Worm (Caenorhabditis elegans) whole organism, L3 larva: ENCODE results near the gene irld-29.
"Not testable (repeated sequence)": the region's sequence is repeated elsewhere in the genome, so short reads cannot be mapped to it uniquely, and the experiment has no call there.

ENCODE experiments used
- R02D3.7 ChIP-seq: fragments of 150-350 bp; optimal IDR thresholded peaks from 2 replicates; lab custom pipeline; 2014; ENCODE audit warnings: missing biosample characterization, missing genetic modification characterization
- ama-1 ChIP-seq: fragments of 150-350 bp; optimal IDR thresholded peaks from 2 replicates; lab custom pipeline; 2018
- ceh-16 ChIP-seq: sonication (generic microtip); optimal IDR thresholded peaks from 2 replicates; lab custom pipeline; 2017; ENCODE audit warnings: missing biosample characterization, missing genetic modification characterization
- ceh-28 ChIP-seq: fragments of 150-350 bp; optimal IDR thresholded peaks from 2 replicates; lab custom pipeline; 2014; ENCODE audit warnings: missing biosample characterization, missing genetic modification reagents, missing genetic modification characterization
- daf-12 ChIP-seq: fragments of 150-350 bp; optimal IDR thresholded peaks from 2 replicates; lab custom pipeline; 2014; ENCODE audit warnings: missing biosample characterization, missing genetic modification reagents, missing genetic modification characterization
- egl-27 ChIP-seq: sonication (generic microtip); optimal IDR thresholded peaks from 4 replicates; lab custom pipeline; 2017; ENCODE audit warnings: missing biosample characterization, missing genetic modification reagents, missing genetic modification characterization
- egl-5 ChIP-seq: fragments of 150-350 bp; optimal IDR thresholded peaks from 2 replicates; lab custom pipeline; 2017; ENCODE audit warnings: missing biosample characterization, missing genetic modification reagents, missing genetic modification characterization, inconsistent platforms
- elt-2 ChIP-seq: sonication (generic microtip); optimal IDR thresholded peaks from 2 replicates; lab custom pipeline; 2016; ENCODE audit warnings: missing genetic modification reagents, mild to moderate bottlenecking, missing genetic modification characterization, missing compliant biosample characterization
- elt-3 ChIP-seq, 3 experiments: fragments of 150-350 bp in 1 of 3; sonication (generic microtip) in 2 of 3; optimal IDR thresholded peaks; 2 replicates in 2 of 3; 4 replicates in 1 of 3; lab custom pipeline; 2014 to 2017; ENCODE audit warnings: missing biosample characterization in 3 of 3, missing genetic modification characterization in 3 of 3
- eor-1 ChIP-seq, 2 experiments: fragments of 150-350 bp; optimal IDR thresholded peaks; 2 replicates each; lab custom pipeline; 2014 to 2018; ENCODE audit warnings: missing biosample characterization in 2 of 2, missing genetic modification characterization in 2 of 2
- fkh-10 ChIP-seq: sonication (generic microtip); optimal IDR thresholded peaks from 2 replicates; lab custom pipeline; 2017; ENCODE audit warnings: missing biosample characterization, missing genetic modification reagents, missing genetic modification characterization
- fkh-2 ChIP-seq: fragments of 150-350 bp; optimal IDR thresholded peaks from 2 replicates; lab custom pipeline; 2014; ENCODE audit warnings: missing biosample characterization, missing genetic modification reagents, missing genetic modification characterization
- hmg-11 ChIP-seq: sonication (generic microtip); optimal IDR thresholded peaks from 2 replicates; lab custom pipeline; 2016; ENCODE audit warnings: missing genetic modification characterization, missing compliant biosample characterization
- jun-1 ChIP-seq: fragments of 150-350 bp; optimal IDR thresholded peaks from 2 replicates; lab custom pipeline; 2014; ENCODE audit warnings: missing biosample characterization, missing genetic modification reagents, missing genetic modification characterization
- lsy-12 ChIP-seq: sonication (generic microtip); optimal IDR thresholded peaks from 2 replicates; lab custom pipeline; 2016; ENCODE audit warnings: mild to moderate bottlenecking, missing genetic modification characterization, missing compliant biosample characterization
- mdl-1 ChIP-seq: fragments of 150-350 bp; optimal IDR thresholded peaks from 2 replicates; lab custom pipeline; 2014; ENCODE audit warnings: missing biosample characterization, missing genetic modification characterization
- mml-1 ChIP-seq: fragments of 150-350 bp; sonication (generic microtip); optimal IDR thresholded peaks from 3 replicates; lab custom pipeline; 2014; ENCODE audit warnings: missing biosample characterization, missing genetic modification characterization
- nfya-1 ChIP-seq: sonication (generic microtip); optimal IDR thresholded peaks from 2 replicates; lab custom pipeline; 2017; ENCODE audit warnings: missing genetic modification characterization, mild to moderate bottlenecking, missing compliant biosample characterization, antibody characterized with exemption, moderate library complexity; ENCODE audit not compliant: insufficient read depth
- nhr-11 ChIP-seq: fragments of 150-350 bp; optimal IDR thresholded peaks from 2 replicates; lab custom pipeline; 2014; ENCODE audit warnings: missing biosample characterization, missing genetic modification characterization
- nhr-23 ChIP-seq: fragments of 150-350 bp; optimal IDR thresholded peaks from 2 replicates; lab custom pipeline; 2014; ENCODE audit warnings: missing biosample characterization, missing genetic modification reagents, missing genetic modification characterization
- nhr-25 ChIP-seq: sonication (generic microtip); optimal IDR thresholded peaks from 2 replicates; lab custom pipeline; 2017; ENCODE audit warnings: missing biosample characterization, missing genetic modification characterization
- nhr-76 ChIP-seq: fragments of 150-350 bp; sonication (generic microtip); optimal IDR thresholded peaks from 5 replicates; lab custom pipeline; 2014; ENCODE audit warnings: missing biosample characterization, missing genetic modification characterization
- nhr-77 ChIP-seq: fragments of 150-350 bp; optimal IDR thresholded peaks from 2 replicates; lab custom pipeline; 2014; ENCODE audit warnings: missing biosample characterization, missing genetic modification characterization
- pha-4 ChIP-seq: fragments of 150-350 bp; optimal IDR thresholded peaks from 2 replicates; lab custom pipeline; 2014; ENCODE audit warnings: missing biosample characterization, missing genetic modification reagents, missing genetic modification characterization
- sea-2 ChIP-seq: fragments of 150-350 bp; sonication (generic microtip); optimal IDR thresholded peaks from 4 replicates; lab custom pipeline; 2014; ENCODE audit warnings: missing biosample characterization, missing genetic modification reagents, missing genetic modification characterization
- skn-1 ChIP-seq: fragments of 150-350 bp; optimal IDR thresholded peaks from 2 replicates; lab custom pipeline; 2014; ENCODE audit warnings: missing biosample characterization, missing genetic modification characterization
- tbx-2 ChIP-seq: sonication (generic microtip); optimal IDR thresholded peaks from 2 replicates; lab custom pipeline; 2016; ENCODE audit warnings: mild to moderate bottlenecking, missing genetic modification characterization, missing compliant biosample characterization
- unc-39 ChIP-seq: sonication (generic microtip); optimal IDR thresholded peaks from 4 replicates; lab custom pipeline; 2017; ENCODE audit warnings: missing biosample characterization, missing genetic modification characterization
- unc-62 ChIP-seq: fragments of 150-350 bp; sonication (generic microtip); optimal IDR thresholded peaks from 4 replicates; lab custom pipeline; 2014; ENCODE audit warnings: missing biosample characterization, missing genetic modification reagents, missing genetic modification characterization
- zag-1 ChIP-seq: fragments of 150-350 bp; optimal IDR thresholded peaks from 2 replicates; lab custom pipeline; 2014; ENCODE audit warnings: missing biosample characterization, missing genetic modification characterization
- ztf-4 ChIP-seq: fragments of 150-350 bp; optimal IDR thresholded peaks from 2 replicates; lab custom pipeline; 2014; ENCODE audit warnings: missing biosample characterization, missing genetic modification characterization

The irld-29 gene

DNA sequence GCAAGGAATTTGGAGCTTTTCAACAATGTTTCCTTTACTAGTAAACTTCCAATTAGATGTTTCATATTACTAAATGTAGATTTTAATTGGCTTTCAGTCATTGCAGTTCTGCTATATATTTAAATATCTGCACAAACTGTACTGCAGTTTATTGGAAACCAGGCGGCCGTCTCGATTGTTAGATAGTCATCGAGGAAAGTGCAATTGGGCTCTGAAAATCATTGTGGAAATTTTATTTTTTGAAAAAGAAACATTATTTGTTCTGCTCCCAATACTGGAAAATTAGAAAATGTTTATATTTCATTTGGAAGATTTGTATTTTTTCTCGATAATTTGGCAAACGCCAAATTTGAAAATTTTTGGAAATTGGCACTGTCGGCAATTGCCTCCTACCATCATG, at the start of gene irld-29:
Gene irld-29 (minus strand): TSS at position 101 of the 400 bp plus-strand sequence.
- no peak for TF ChIP-seq fkh-10 (GFP tag; lab: Kevin White, UChicago)

DNA sequence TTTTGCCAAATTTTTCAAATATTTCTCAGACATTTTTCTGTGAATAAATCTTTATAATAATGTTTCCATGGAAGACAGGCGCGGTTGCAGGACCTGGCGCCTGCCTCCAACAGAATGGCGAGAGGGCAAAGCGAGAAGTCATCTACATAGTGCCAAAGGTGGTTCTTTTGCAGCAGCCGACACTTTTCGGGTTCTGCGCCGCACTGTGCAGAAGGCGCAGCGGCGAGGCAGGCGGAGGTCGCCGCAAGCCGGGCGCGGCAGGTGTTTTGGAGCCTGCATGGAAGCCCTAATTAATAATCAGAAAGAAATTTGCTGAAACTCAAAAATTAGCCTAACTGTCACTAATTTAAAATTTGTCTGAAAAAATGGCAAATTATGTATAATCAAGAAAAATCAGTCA, 5.1 kb upstream of the irld-29 start:
- TF ChIP-seq pha-4 (tag; lab: Kevin White, UChicago) (no peak), lsy-12 (tag; lab: Kevin White, UChicago) (no peak), nhr-25 (no peak), ama-1 (lab: Kevin White, UChicago) (no peak), unc-62 (GFP tag; lab: Kevin White, UChicago) (no peak), mml-1 (tag; lab: Kevin White, UChicago) (no peak), R02D3.7 (tag; lab: Kevin White, UChicago) (no peak), nhr-77 (tag; lab: Kevin White, UChicago) (no peak), elt-3 (tag; optimal IDR thresholded peaks at IDR 0.05; lab: Kevin White, UChicago) (no peak), zag-1 (no peak), skn-1 (tag; lab: Kevin White, UChicago) (no peak), ceh-28 (tag; lab: Kevin White, UChicago) (no peak), nhr-23 (tag; lab: Kevin White, UChicago) (no peak), elt-2 (tag; lab: Kevin White, UChicago) (no peak), nhr-76 (no peak), fkh-2 (tag; lab: Kevin White, UChicago) (no peak), eor-1 (tag; optimal IDR thresholded peaks at IDR 0.05; lab: Kevin White, UChicago) (no peak), ztf-4 (no peak), jun-1 (tag; lab: Kevin White, UChicago) (no peak)

ce11 chrV:2342083-2342482, 3.6 kb upstream of the irld-29 start:
- TF ChIP-seq nhr-23 (tag; lab: Kevin White, UChicago), result no peak
- no peak for TF ChIP-seq zag-1
- no peak for TF ChIP-seq hmg-11
- TF ChIP-seq, all 47 proteins: peak for 0

DNA sequence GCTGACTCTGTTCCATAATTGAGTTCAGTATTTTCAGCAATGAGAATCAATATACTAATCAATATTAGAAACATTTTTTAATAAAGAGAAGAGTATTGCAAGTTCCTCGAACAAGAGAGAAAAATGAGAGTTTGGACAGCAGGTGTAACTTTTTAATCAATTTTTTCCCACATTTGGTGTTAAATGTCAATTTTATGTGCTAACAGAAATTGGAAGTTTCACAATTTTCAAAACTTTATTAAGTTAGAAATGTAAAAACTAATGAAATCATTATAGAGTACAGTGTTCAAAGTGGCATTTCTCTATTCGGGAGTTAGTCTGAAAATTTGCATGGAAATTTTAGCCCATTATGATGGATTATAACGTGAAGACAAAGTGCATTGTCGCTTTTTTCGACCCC, 2.8 kb upstream of the irld-29 start, which contains the start of gene irld-30:
Gene irld-30 (minus strand): TSS at position 101 of the 400 bp plus-strand sequence.
- TF ChIP-seq unc-39 (tag; lab: Kevin White, UChicago) (no peak), nfya-1 (tag; lab: Kevin White, UChicago) (no peak), lsy-12 (tag; lab: Kevin White, UChicago) (no peak)

DNA sequence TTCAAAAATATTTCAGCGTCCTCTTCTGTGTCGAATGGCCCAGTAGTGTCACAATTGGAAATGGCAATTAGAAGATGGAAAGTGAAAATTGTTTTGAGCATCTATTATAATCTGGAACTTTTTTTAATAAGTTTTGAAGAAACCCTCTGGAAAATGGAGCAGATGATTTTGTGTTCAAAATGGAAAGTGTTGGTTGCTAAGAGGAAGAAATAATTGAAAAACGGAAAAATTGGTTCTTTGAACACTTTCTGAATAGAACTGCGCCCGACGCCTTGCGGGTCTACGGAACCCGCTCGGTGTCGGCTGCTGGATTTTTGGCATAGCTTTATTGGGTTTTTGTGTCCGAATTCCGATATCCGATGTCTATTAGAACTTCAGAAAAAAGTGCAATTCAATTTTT, 2.3 kb downstream of the irld-29 start, which contains the start of gene irld-28:
Gene irld-28 (minus strand): TSS at position 101 of the 400 bp plus-strand sequence.
- TF ChIP-seq daf-12 (tag; lab: Kevin White, UChicago) (no peak), mml-1 (tag; lab: Kevin White, UChicago) (no peak), unc-62 (GFP tag; lab: Kevin White, UChicago) (no peak), tbx-2 (tag; lab: Kevin White, UChicago) (no peak), nhr-11 (tag; lab: Kevin White, UChicago) (no peak), egl-5 (tag; lab: Kevin White, UChicago) (no peak), sea-2 (GFP tag; lab: Kevin White, UChicago) (no peak), mdl-1 (tag; lab: Kevin White, UChicago) (no peak), ceh-28 (tag; lab: Kevin White, UChicago) (no peak), hmg-11 (no peak), fkh-10 (GFP tag; lab: Kevin White, UChicago) (no peak), ceh-16 (tag; lab: Kevin White, UChicago) (no peak), nfya-1 (tag; lab: Kevin White, UChicago) (no peak)

DNA sequence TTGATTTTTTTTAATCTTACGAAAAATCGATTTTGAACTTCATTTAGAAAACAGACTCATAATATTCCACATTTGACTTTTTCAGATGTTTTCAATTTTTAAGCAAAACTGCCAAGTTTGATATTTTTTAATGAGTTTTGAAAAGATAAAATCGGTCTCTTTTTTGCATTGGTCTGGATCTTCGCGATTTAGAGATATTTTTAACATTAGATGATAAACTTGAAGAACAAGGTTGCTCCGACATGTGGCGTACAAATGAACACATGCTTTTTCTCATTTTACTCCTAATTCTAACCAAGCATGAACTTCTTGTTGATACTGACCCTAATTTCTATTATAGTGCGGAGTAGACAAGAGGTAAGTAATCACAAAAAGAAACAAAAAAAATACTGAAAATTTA, 6.8 kb downstream of the irld-29 start, which contains the start of gene irld-32:
Gene irld-32 (plus strand): TSS at position 301 of the 400 bp plus-strand sequence.
- not testable (repeated sequence) for TF ChIP-seq egl-27, egl-5, nhr-11 (tag; lab: Kevin White, UChicago)
